1 fruit fly cellular context compared by ENCODE assay signal in the genomic region with DNA sequence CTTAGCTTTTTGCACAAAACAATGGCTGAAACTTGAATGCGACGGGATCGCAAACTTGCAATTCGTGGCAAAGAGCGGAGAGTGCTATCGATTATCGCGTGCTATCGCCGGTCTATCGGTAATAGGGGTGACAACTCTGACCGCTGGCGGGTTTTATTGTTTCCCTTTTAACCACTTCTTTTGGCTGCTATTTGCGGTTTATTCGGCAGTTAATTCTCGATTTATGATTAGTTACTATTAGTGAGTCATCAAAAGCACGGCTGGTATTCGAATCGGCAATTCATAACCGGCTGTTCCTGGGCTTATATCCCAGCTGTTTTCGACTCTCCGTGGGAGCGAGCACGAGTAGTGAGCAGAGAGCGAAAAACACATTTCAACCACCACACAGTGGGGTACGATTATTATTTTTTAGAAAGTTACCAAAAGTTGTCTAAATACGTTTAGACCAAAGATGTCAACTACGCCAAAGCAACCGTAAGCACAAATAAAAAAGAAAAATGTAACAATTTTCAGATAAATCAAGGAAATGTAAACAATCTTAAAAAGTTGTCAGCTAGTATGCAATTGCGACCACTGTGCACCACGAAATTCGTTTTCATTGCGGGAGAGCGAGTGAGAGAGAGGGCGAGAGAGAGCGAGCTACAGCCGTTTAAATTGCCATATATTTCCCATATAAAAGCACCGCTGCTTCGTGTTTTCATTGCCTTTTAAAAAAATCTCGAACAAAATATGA.
A peak's percentile ranks its signal among the peaks of the same experiment; 100 is the strongest.
TF ChIP-seq lines count a peak whose summit lies in the region.

TSS of gene Stt3A (minus strand) at position 89 of the 733 bp plus-strand sequence.
TSS of gene bves (plus strand) at position 115 of the 733 bp plus-strand sequence.

TF ChIP-seq in whole organism, embryonic, 481 proteins besides CTCF, POLR2A, EP300 and RAD21 (continued from another document and continues in another):
- TF ChIP-seq CG10654 (GFP tag; optimal IDR thresholded peaks at IDR 0.05; lab: Kevin White, UChicago): peak; percentile 98
- TF ChIP-seq Lhr (GFP tag; optimal IDR thresholded peaks at IDR 0.05; lab: Kevin White, UChicago): peak; percentile 94
- TF ChIP-seq CG14014 (GFP tag; IDR thresholded peaks at IDR 0.05; lab: Robert Waterston, UW): peak; percentile 98
- TF ChIP-seq so (GFP tag; IDR thresholded peaks at IDR 0.05; lab: Robert Waterston, UW): peak; percentile 98
- TF ChIP-seq jumu (GFP tag; optimal IDR thresholded peaks at IDR 0.05; lab: Kevin White, UChicago): peak; percentile 98
- TF ChIP-seq Aef1 (GFP tag; IDR thresholded peaks at IDR 0.05; lab: Robert Waterston, UW): peak; percentile 94
- peak; percentile 97 for TF ChIP-seq onecut (GFP tag; IDR thresholded peaks at IDR 0.05; lab: Robert Waterston, UW)
- TF ChIP-seq PHDP (tag; optimal IDR thresholded peaks at IDR 0.05; lab: Kevin White, UChicago): peak; percentile 99
- peak; percentile 98 for TF ChIP-seq Dad (GFP tag; optimal IDR thresholded peaks at IDR 0.05; lab: Kevin White, UChicago)
- TF ChIP-seq mirr (GFP tag; optimal IDR thresholded peaks at IDR 0.05; lab: Kevin White, UChicago): peak; percentile 95
- peak; percentile 98 for TF ChIP-seq CG9727 (GFP tag; optimal IDR thresholded peaks at IDR 0.05; lab: Kevin White, UChicago)
- TF ChIP-seq CG31441 (GFP tag; IDR thresholded peaks at IDR 0.05; lab: Robert Waterston, UW): peak; percentile 98
- TF ChIP-seq pan (optimal IDR thresholded peaks at IDR 0.05; lab: Kevin White, UChicago): no peak
- TF ChIP-seq pan (GFP tag; optimal IDR thresholded peaks at IDR 0.05 in 1 of 2, IDR thresholded peaks at IDR 0.05 in 1 of 2): peak in 1 of 2 experiments; percentile 97
- peak; percentile 85 for TF ChIP-seq Deaf1 (tag; optimal IDR thresholded peaks at IDR 0.05; lab: Kevin White, UChicago)
- peak; percentile 94 for TF ChIP-seq MBD-R2 (GFP tag; IDR thresholded peaks at IDR 0.05; lab: Robert Waterston, UW)
- TF ChIP-seq zf30C (GFP tag; optimal IDR thresholded peaks at IDR 0.05; lab: Kevin White, UChicago): peak; percentile 37
- TF ChIP-seq caup (GFP tag; optimal IDR thresholded peaks at IDR 0.05; lab: Kevin White, UChicago; ENCODE audit: severe bottlenecking): peak; percentile 97
- peak; percentile 94 for TF ChIP-seq CG3065 (GFP tag; optimal IDR thresholded peaks at IDR 0.05; lab: Kevin White, UChicago)
- TF ChIP-seq kah (GFP tag; optimal IDR thresholded peaks at IDR 0.05; lab: Kevin White, UChicago): peak; percentile 96
- TF ChIP-seq slp2 (GFP tag; optimal IDR thresholded peaks at IDR 0.05; lab: Kevin White, UChicago): peak; percentile 95
- TF ChIP-seq CG17361 (GFP tag; IDR thresholded peaks at IDR 0.05; lab: Robert Waterston, UW): peak; percentile 97
- TF ChIP-seq CG6683 (GFP tag; optimal IDR thresholded peaks at IDR 0.05; lab: Kevin White, UChicago): peak; percentile 97
- TF ChIP-seq tgo (GFP tag; IDR thresholded peaks at IDR 0.05; lab: Robert Waterston, UW): peak; percentile 98
- peak; percentile 94 for TF ChIP-seq CG5953 (GFP tag; IDR thresholded peaks at IDR 0.05; lab: Robert Waterston, UW)
- TF ChIP-seq Hmr (GFP tag; optimal IDR thresholded peaks at IDR 0.05; lab: Kevin White, UChicago): peak; percentile 99
- TF ChIP-seq trh (GFP tag; optimal IDR thresholded peaks at IDR 0.05; lab: Kevin White, UChicago): peak; percentile 94
- peak; percentile 98 for TF ChIP-seq fu2 (GFP tag; optimal IDR thresholded peaks at IDR 0.05; lab: Kevin White, UChicago)
- TF ChIP-seq wdn (GFP tag; IDR thresholded peaks at IDR 0.05; lab: Robert Waterston, UW): peak; percentile 97
- peak; percentile 97 for TF ChIP-seq CG10267 (tag; optimal IDR thresholded peaks at IDR 0.05; lab: Kevin White, UChicago)
- peak; percentile 98 for TF ChIP-seq CG11695 (GFP tag; IDR thresholded peaks at IDR 0.05; lab: Robert Waterston, UW)
- peak; percentile 97 for TF ChIP-seq lmd (GFP tag; IDR thresholded peaks at IDR 0.05; lab: Robert Waterston, UW)
- TF ChIP-seq Hr39 (optimal IDR thresholded peaks at IDR 0.05; lab: Kevin White, UChicago): no peak
- TF ChIP-seq aop (GFP tag; IDR thresholded peaks at IDR 0.05; lab: Robert Waterston, UW): no peak
- TF ChIP-seq CG1602 (GFP tag; optimal IDR thresholded peaks at IDR 0.05; lab: Kevin White, UChicago): peak; percentile 97
- TF ChIP-seq Hmx (GFP tag; optimal IDR thresholded peaks at IDR 0.05; lab: Kevin White, UChicago): peak; percentile 94
- TF ChIP-seq NC2α (GFP tag; optimal IDR thresholded peaks at IDR 0.05; lab: Kevin White, UChicago): peak; percentile 97
- TF ChIP-seq Dfd (GFP tag; optimal IDR thresholded peaks at IDR 0.05; lab: Kevin White, UChicago): no peak
- peak; percentile 96 for TF ChIP-seq CG12942 (GFP tag; optimal IDR thresholded peaks at IDR 0.05; lab: Kevin White, UChicago)
- TF ChIP-seq Chrac-16 (GFP tag; optimal IDR thresholded peaks at IDR 0.05; lab: Kevin White, UChicago): peak; percentile 98
- TF ChIP-seq CG11085 (GFP tag; IDR thresholded peaks at IDR 0.05; lab: Robert Waterston, UW): peak; percentile 89
- TF ChIP-seq CG15011 (GFP tag; optimal IDR thresholded peaks at IDR 0.05; lab: Kevin White, UChicago): peak; percentile 96
- peak; percentile 92 for TF ChIP-seq CG31224 (GFP tag; IDR thresholded peaks at IDR 0.05; lab: Robert Waterston, UW)
- TF ChIP-seq ftz-f1 (GFP tag; optimal IDR thresholded peaks at IDR 0.05; lab: Kevin White, UChicago): peak; percentile 86
- peak; percentile 97 for TF ChIP-seq Hr3 (GFP tag; optimal IDR thresholded peaks at IDR 0.05; lab: Kevin White, UChicago)
- peak; percentile 97 for TF ChIP-seq ERR (GFP tag; optimal IDR thresholded peaks at IDR 0.05; lab: Kevin White, UChicago)
- TF ChIP-seq CG6175 (GFP tag; IDR thresholded peaks at IDR 0.05; lab: Robert Waterston, UW): peak; percentile 93
- TF ChIP-seq unc-4 (GFP tag; IDR thresholded peaks at IDR 0.05; lab: Robert Waterston, UW; ENCODE audit: partially characterized antibody): peak; percentile 49
- TF ChIP-seq CG30020 (tag; optimal IDR thresholded peaks at IDR 0.05; lab: Kevin White, UChicago): peak; percentile 87
- peak; percentile 97 for TF ChIP-seq Dip3 (GFP tag; optimal IDR thresholded peaks at IDR 0.05; lab: Kevin White, UChicago)
- peak; percentile 98 for TF ChIP-seq Camta (GFP tag; optimal IDR thresholded peaks at IDR 0.05; lab: Kevin White, UChicago)
- peak; percentile 99 for TF ChIP-seq CG12219 (GFP tag; optimal IDR thresholded peaks at IDR 0.05; lab: Kevin White, UChicago)
- peak; percentile 86 for TF ChIP-seq CG17612 (GFP tag; IDR thresholded peaks at IDR 0.05; lab: Robert Waterston, UW)
- peak; percentile 96 for TF ChIP-seq CG4854 (GFP tag; optimal IDR thresholded peaks at IDR 0.05; lab: Kevin White, UChicago)
- TF ChIP-seq Bteb2 (GFP tag; optimal IDR thresholded peaks at IDR 0.05; lab: Kevin White, UChicago): peak; percentile 98
- no peak for TF ChIP-seq Sin3A (optimal IDR thresholded peaks at IDR 0.05; lab: Kevin White, UChicago)
- TF ChIP-seq CG17385 (GFP tag; optimal IDR thresholded peaks at IDR 0.05; lab: Kevin White, UChicago): peak; percentile 97
- peak; percentile 90 for TF ChIP-seq Fer2 (tag; optimal IDR thresholded peaks at IDR 0.05; lab: Kevin White, UChicago)
- peak; percentile 97 for TF ChIP-seq Rx (GFP tag; IDR thresholded peaks at IDR 0.05; lab: Robert Waterston, UW)
- peak; percentile 97 for TF ChIP-seq CG10462 (GFP tag; optimal IDR thresholded peaks at IDR 0.05; lab: Kevin White, UChicago)
- peak; percentile 90 for TF ChIP-seq Gsc (GFP tag; IDR thresholded peaks at IDR 0.05; lab: Robert Waterston, UW)
- TF ChIP-seq Oaz (GFP tag; IDR thresholded peaks at IDR 0.05; lab: Robert Waterston, UW): peak; percentile 93
- peak; percentile 98 for TF ChIP-seq Mes4 (GFP tag; optimal IDR thresholded peaks at IDR 0.05; lab: Kevin White, UChicago)
- TF ChIP-seq chn (GFP tag; optimal IDR thresholded peaks at IDR 0.05; lab: Kevin White, UChicago): peak; percentile 99
- TF ChIP-seq CG10274 (GFP tag; optimal IDR thresholded peaks at IDR 0.05; lab: Kevin White, UChicago): peak; percentile 91
- peak; percentile 97 for TF ChIP-seq fd96Cb (tag; optimal IDR thresholded peaks at IDR 0.05; lab: Kevin White, UChicago)
- TF ChIP-seq Poxn (GFP tag; IDR thresholded peaks at IDR 0.05; lab: Robert Waterston, UW): peak; percentile 86
- peak; percentile 98 for TF ChIP-seq HLH3B (GFP tag; IDR thresholded peaks at IDR 0.05; lab: Robert Waterston, UW)
- TF ChIP-seq CG8478 (optimal IDR thresholded peaks at IDR 0.05; lab: Kevin White, UChicago): no peak
- TF ChIP-seq bsh (GFP tag; optimal IDR thresholded peaks at IDR 0.05; lab: Kevin White, UChicago): peak; percentile 98 to 99
- TF ChIP-seq CG6654 (GFP tag; optimal IDR thresholded peaks at IDR 0.05; lab: Kevin White, UChicago): peak; percentile 90
- TF ChIP-seq CG1024 (GFP tag; IDR thresholded peaks at IDR 0.05; lab: Robert Waterston, UW): peak; percentile 94
- peak; percentile 94 for TF ChIP-seq NFAT (GFP tag; IDR thresholded peaks at IDR 0.05; lab: Robert Waterston, UW)
- peak; percentile 99 for TF ChIP-seq lbe (GFP tag; optimal IDR thresholded peaks at IDR 0.05; lab: Kevin White, UChicago)
- TF ChIP-seq CG13296 (GFP tag; optimal IDR thresholded peaks at IDR 0.05; lab: Kevin White, UChicago): peak; percentile 98
- no peak for TF ChIP-seq hth (optimal IDR thresholded peaks at IDR 0.05; lab: Kevin White, UChicago)
- TF ChIP-seq ranshi (GFP tag; IDR thresholded peaks at IDR 0.05; lab: Robert Waterston, UW): peak; percentile 98
- peak; percentile 99 for TF ChIP-seq odd (GFP tag; optimal IDR thresholded peaks at IDR 0.05; lab: Kevin White, UChicago)
- TF ChIP-seq CG8388 (GFP tag; optimal IDR thresholded peaks at IDR 0.05; lab: Kevin White, UChicago): peak; percentile 98
- TF ChIP-seq Trl (optimal IDR thresholded peaks at IDR 0.05; lab: Kevin White, UChicago): peak; percentile 81 to 98
- peak; percentile 99 for TF ChIP-seq Trl (GFP tag; optimal IDR thresholded peaks at IDR 0.05; lab: Kevin White, UChicago)
- TF ChIP-seq NC2β (GFP tag; optimal IDR thresholded peaks at IDR 0.05; lab: Kevin White, UChicago): peak; percentile 98
- TF ChIP-seq mam (GFP tag; optimal IDR thresholded peaks at IDR 0.05; lab: Kevin White, UChicago): peak; percentile 98
- TF ChIP-seq maf-S (GFP tag; optimal IDR thresholded peaks at IDR 0.05; lab: Kevin White, UChicago): peak; percentile 98
- peak; percentile 99 for TF ChIP-seq CG7839 (tag; optimal IDR thresholded peaks at IDR 0.05; lab: Kevin White, UChicago)
- peak; percentile 99 for TF ChIP-seq dmrt99B (tag; optimal IDR thresholded peaks at IDR 0.05; lab: Kevin White, UChicago)
- peak; percentile 94 for TF ChIP-seq Abd-B (GFP tag; optimal IDR thresholded peaks at IDR 0.05; lab: Kevin White, UChicago)
- TF ChIP-seq oc (tag; optimal IDR thresholded peaks at IDR 0.05; lab: Kevin White, UChicago): peak; percentile 98
- peak; percentile 99 for TF ChIP-seq CG2678 (tag; optimal IDR thresholded peaks at IDR 0.05; lab: Kevin White, UChicago)
- TF ChIP-seq GATAe (GFP tag; conservative IDR thresholded peaks at IDR 0.05; lab: Robert Waterston, UW): peak; percentile 93
- peak; percentile 98 for TF ChIP-seq Sox102F (GFP tag; optimal IDR thresholded peaks at IDR 0.05; lab: Kevin White, UChicago)
- peak; percentile 99 for TF ChIP-seq CG11398 (GFP tag; optimal IDR thresholded peaks at IDR 0.05; lab: Kevin White, UChicago)
- peak; percentile 25 for TF ChIP-seq ato (GFP tag; IDR thresholded peaks at IDR 0.05; lab: Robert Waterston, UW; ENCODE audit: partially characterized antibody)
- peak; percentile 97 for TF ChIP-seq CG14441 (GFP tag; IDR thresholded peaks at IDR 0.05; lab: Robert Waterston, UW)
- TF ChIP-seq corto (GFP tag; optimal IDR thresholded peaks at IDR 0.05; lab: Kevin White, UChicago): peak; percentile 97
- TF ChIP-seq gcm (GFP tag; optimal IDR thresholded peaks at IDR 0.05; lab: Kevin White, UChicago): peak; percentile 99
- TF ChIP-seq Blimp-1 (GFP tag; optimal IDR thresholded peaks at IDR 0.05; lab: Kevin White, UChicago): peak; percentile 98
- peak; percentile 97 for TF ChIP-seq CG3407 (GFP tag; optimal IDR thresholded peaks at IDR 0.05; lab: Kevin White, UChicago)
- TF ChIP-seq ac (GFP tag; optimal IDR thresholded peaks at IDR 0.05; lab: Kevin White, UChicago): peak; percentile 98
- TF ChIP-seq dysf (GFP tag; IDR thresholded peaks at IDR 0.05; lab: Robert Waterston, UW): peak; percentile 98
- peak; percentile 94 for TF ChIP-seq croc (GFP tag; conservative IDR thresholded peaks at IDR 0.05; lab: Robert Waterston, UW)
- peak; percentile 95 for TF ChIP-seq CG6272 (GFP tag; IDR thresholded peaks at IDR 0.05; lab: Robert Waterston, UW)
- TF ChIP-seq abd-A (tag; optimal IDR thresholded peaks at IDR 0.05; lab: Kevin White, UChicago): peak; percentile 93
- no peak for TF ChIP-seq fru (optimal IDR thresholded peaks at IDR 0.05; lab: Kevin White, UChicago)
- peak; percentile 97 for TF ChIP-seq Ssrp (tag; optimal IDR thresholded peaks at IDR 0.05; lab: Kevin White, UChicago)
- TF ChIP-seq Meics (GFP tag; optimal IDR thresholded peaks at IDR 0.05; lab: Kevin White, UChicago): peak; percentile 98
- peak; percentile 51; the same call in 1 of the 3 replicates for TF ChIP-seq z (GFP tag; IDR thresholded peaks at IDR 0.05; lab: Robert Waterston, UW)
- peak; percentile 96 for TF ChIP-seq CG13123 (GFP tag; optimal IDR thresholded peaks at IDR 0.05; lab: Kevin White, UChicago)
- peak; percentile 94 for TF ChIP-seq CG12104 (GFP tag; optimal IDR thresholded peaks at IDR 0.05; lab: Kevin White, UChicago)
- peak; percentile 71 for TF ChIP-seq CG4360 (GFP tag; IDR thresholded peaks at IDR 0.05; lab: Robert Waterston, UW)
- TF ChIP-seq twi (tag; optimal IDR thresholded peaks at IDR 0.05; lab: Kevin White, UChicago): peak; percentile 93
- peak; percentile 97 to 98 for TF ChIP-seq Pdp1 (GFP tag; optimal IDR thresholded peaks at IDR 0.05; lab: Kevin White, UChicago)
- TF ChIP-seq CG12236 (GFP tag; optimal IDR thresholded peaks at IDR 0.05; lab: Kevin White, UChicago): peak; percentile 97
- TF ChIP-seq lov (optimal IDR thresholded peaks at IDR 0.05; lab: Kevin White, UChicago): no peak
- TF ChIP-seq lov (GFP tag; IDR thresholded peaks at IDR 0.05; lab: Robert Waterston, UW): peak; percentile 97
- TF ChIP-seq B-H1 (GFP tag; IDR thresholded peaks at IDR 0.05; lab: Robert Waterston, UW): peak; percentile 96
- TF ChIP-seq CG11723 (GFP tag; optimal IDR thresholded peaks at IDR 0.05; lab: Kevin White, UChicago): peak; percentile 98
- TF ChIP-seq Rfx (GFP tag; IDR thresholded peaks at IDR 0.05; lab: Robert Waterston, UW): peak; percentile 98
- TF ChIP-seq CG42726 (GFP tag; IDR thresholded peaks at IDR 0.05; lab: Robert Waterston, UW; ENCODE audit: partially characterized antibody): peak; percentile 53; the same call in 1 of the 2 replicates
- TF ChIP-seq gcm2 (GFP tag; optimal IDR thresholded peaks at IDR 0.05; lab: Kevin White, UChicago): peak; percentile 96
- peak; percentile 99 for TF ChIP-seq zfh1 (GFP tag; IDR thresholded peaks at IDR 0.05; lab: Robert Waterston, UW)
- TF ChIP-seq sqz (GFP tag; optimal IDR thresholded peaks at IDR 0.05; lab: Kevin White, UChicago): peak; percentile 95
